Worm (Caenorhabditis elegans) whole organism, late embryonic: Measurements from ENCODE around the gene tyr-2.

Source experiments
- C08G9.2 ChIP-seq: sonication (generic microtip); optimal IDR thresholded peaks from 2 replicates; lab custom pipeline; 2016; ENCODE audit warnings: mild to moderate bottlenecking, missing genetic modification characterization, moderate library complexity, missing compliant biosample characterization
- C38D4.7 ChIP-seq: fragments of 200-800 bp; sonication (Bioruptor generic); optimal IDR thresholded peaks from 2 replicates; lab custom pipeline; 2018; ENCODE audit warnings: mild to moderate bottlenecking, missing genetic modification characterization, moderate library complexity, missing compliant biosample characterization
- K02D7.2 ChIP-seq: sonication (generic microtip); optimal IDR thresholded peaks from 2 replicates; lab custom pipeline; 2017; ENCODE audit warnings: mild to moderate bottlenecking, missing genetic modification characterization, missing compliant biosample characterization
- ceh-14 ChIP-seq: sonication (generic microtip); optimal IDR thresholded peaks from 2 replicates; lab custom pipeline; 2016; ENCODE audit warnings: missing genotype, missing genetic modification characterization, missing compliant biosample characterization
- ceh-18 ChIP-seq: sonication (generic microtip); optimal IDR thresholded peaks from 2 replicates; lab custom pipeline; 2016; ENCODE audit warnings: missing genetic modification characterization, missing compliant biosample characterization
- ceh-19 ChIP-seq: fragments of 200-800 bp; sonication (Bioruptor generic); optimal IDR thresholded peaks from 2 replicates; lab custom pipeline; 2018; ENCODE audit warnings: mild to moderate bottlenecking, missing genetic modification characterization, missing compliant biosample characterization
- ceh-2 ChIP-seq: sonication (generic microtip); optimal IDR thresholded peaks from 2 replicates; lab custom pipeline; 2016; ENCODE audit warnings: missing genotype, missing genetic modification characterization, missing compliant biosample characterization
- ceh-24 ChIP-seq: sonication (generic microtip); optimal IDR thresholded peaks from 2 replicates; lab custom pipeline; 2016; ENCODE audit warnings: mild to moderate bottlenecking, missing genetic modification characterization, missing compliant biosample characterization
- ceh-30 ChIP-seq: fragments of 150-350 bp; optimal IDR thresholded peaks from 2 replicates; lab custom pipeline; 2014; ENCODE audit warnings: missing biosample characterization, missing genetic modification characterization
- ceh-31 ChIP-seq: sonication (generic microtip); optimal IDR thresholded peaks from 2 replicates; lab custom pipeline; 2016; ENCODE audit warnings: missing genetic modification characterization, missing compliant biosample characterization
- ceh-34 ChIP-seq: sonication (generic microtip); optimal IDR thresholded peaks from 2 replicates; lab custom pipeline; 2016; ENCODE audit warnings: mild to moderate bottlenecking, missing genetic modification characterization, missing compliant biosample characterization
- ceh-45 ChIP-seq: fragments of 200-800 bp; sonication (Bioruptor generic); IDR thresholded peaks from 2 replicates; pipeline ENCODE4 v1.3.6; 2022; ENCODE audit warnings: missing genetic modification reagents, missing genetic modification characterization, missing compliant biosample characterization
- ceh-48 ChIP-seq: sonication (generic microtip); optimal IDR thresholded peaks from 2 replicates; lab custom pipeline; 2016; ENCODE audit warnings: missing genetic modification characterization, inconsistent platforms, missing compliant biosample characterization
- ceh-9 ChIP-seq: sonication (generic microtip); optimal IDR thresholded peaks from 2 replicates; lab custom pipeline; 2016; ENCODE audit warnings: mild to moderate bottlenecking, missing genetic modification characterization, inconsistent platforms, missing compliant biosample characterization
- dmd-4 ChIP-seq: sonication (generic microtip); optimal IDR thresholded peaks from 2 replicates; lab custom pipeline; 2016; ENCODE audit warnings: borderline replicate concordance, missing genetic modification characterization, missing compliant biosample characterization
- dve-1 ChIP-seq: sonication (generic microtip); optimal IDR thresholded peaks from 2 replicates; lab custom pipeline; 2017; ENCODE audit warnings: antibody characterized with exemption, mild to moderate bottlenecking, missing genetic modification characterization, missing compliant biosample characterization
- elt-2 ChIP-seq: sonication (generic microtip); optimal IDR thresholded peaks from 2 replicates; lab custom pipeline; 2016; ENCODE audit warnings: missing genetic modification reagents, missing genetic modification characterization, missing compliant biosample characterization
- ets-4 ChIP-seq: sonication (generic microtip); optimal IDR thresholded peaks from 2 replicates; lab custom pipeline; 2016; ENCODE audit warnings: missing genetic modification characterization, missing compliant biosample characterization
- eyg-1 ChIP-seq: sonication (generic microtip); optimal IDR thresholded peaks from 2 replicates; lab custom pipeline; 2016; ENCODE audit warnings: missing genotype, missing genetic modification characterization, missing compliant biosample characterization
- fkh-6 ChIP-seq: sonication (generic microtip); optimal IDR thresholded peaks from 2 replicates; lab custom pipeline; 2016; ENCODE audit warnings: missing genetic modification characterization, missing compliant biosample characterization
- gmeb-2 ChIP-seq: sonication (generic microtip); optimal IDR thresholded peaks from 2 replicates; lab custom pipeline; 2016; ENCODE audit warnings: missing genetic modification characterization, inconsistent platforms, missing compliant biosample characterization
- hlh-15 ChIP-seq: sonication (generic microtip); optimal IDR thresholded peaks from 2 replicates; lab custom pipeline; 2016; ENCODE audit warnings: missing genetic modification characterization, missing compliant biosample characterization
- hlh-30 ChIP-seq: sonication (generic microtip); optimal IDR thresholded peaks from 2 replicates; lab custom pipeline; 2017; ENCODE audit warnings: antibody characterized with exemption, missing genetic modification characterization, missing compliant biosample characterization; ENCODE audit not compliant: insufficient read depth
- hlh-6 ChIP-seq: sonication (generic microtip); optimal IDR thresholded peaks from 2 replicates; lab custom pipeline; 2016; ENCODE audit warnings: missing genotype, missing genetic modification characterization, missing compliant biosample characterization
- hlh-8 ChIP-seq: sonication (generic microtip); optimal IDR thresholded peaks from 2 replicates; lab custom pipeline; 2016; ENCODE audit warnings: missing genotype, missing genetic modification characterization, missing compliant biosample characterization
- lin-11 ChIP-seq: fragments of 200-800 bp; sonication (Bioruptor generic); optimal IDR thresholded peaks from 2 replicates; lab custom pipeline; 2018; ENCODE audit warnings: mild to moderate bottlenecking, missing genetic modification characterization, missing compliant biosample characterization
- madf-2 ChIP-seq: sonication (generic microtip); optimal IDR thresholded peaks from 2 replicates; lab custom pipeline; 2017; ENCODE audit warnings: missing genetic modification characterization, missing compliant biosample characterization
- mec-3 ChIP-seq: sonication (generic microtip); optimal IDR thresholded peaks from 2 replicates; lab custom pipeline; 2016; ENCODE audit warnings: borderline replicate concordance, missing genetic modification characterization, missing compliant biosample characterization
- nhr-11 ChIP-seq: fragments of 150-350 bp; optimal IDR thresholded peaks from 2 replicates; lab custom pipeline; 2014; ENCODE audit warnings: missing biosample characterization, missing genetic modification characterization
- nhr-232 ChIP-seq: sonication (generic microtip); optimal IDR thresholded peaks from 2 replicates; lab custom pipeline; 2016; ENCODE audit warnings: missing genetic modification characterization, missing compliant biosample characterization
- npax-4 ChIP-seq: sonication (generic microtip); optimal IDR thresholded peaks from 2 replicates; lab custom pipeline; 2016; ENCODE audit warnings: missing genetic modification characterization, missing compliant biosample characterization
- pat-9 ChIP-seq: fragments of 200-800 bp; sonication (Bioruptor generic); optimal IDR thresholded peaks from 2 replicates; lab custom pipeline; 2018; ENCODE audit warnings: mild to moderate bottlenecking, missing genetic modification characterization, moderate library complexity, missing compliant biosample characterization
- pax-1 ChIP-seq: fragments of 150-350 bp; optimal IDR thresholded peaks from 2 replicates; lab custom pipeline; 2014; ENCODE audit warnings: missing biosample characterization, missing genetic modification characterization
- pha-2 ChIP-seq: sonication (generic microtip); optimal IDR thresholded peaks from 2 replicates; lab custom pipeline; 2017; ENCODE audit warnings: mild to moderate bottlenecking, missing genetic modification characterization, missing compliant biosample characterization
- ref-2 ChIP-seq: sonication (generic microtip); optimal IDR thresholded peaks from 2 replicates; lab custom pipeline; 2016; ENCODE audit warnings: missing genetic modification characterization, missing compliant biosample characterization
- rnt-1 ChIP-seq: sonication (generic microtip); optimal IDR thresholded peaks from 2 replicates; lab custom pipeline; 2016; ENCODE audit warnings: missing genetic modification characterization, missing compliant biosample characterization
- tbx-2 ChIP-seq: sonication (generic microtip); optimal IDR thresholded peaks from 2 replicates; lab custom pipeline; 2016; ENCODE audit warnings: missing genetic modification characterization, missing compliant biosample characterization
- tbx-7 ChIP-seq: sonication (generic microtip); optimal IDR thresholded peaks from 2 replicates; lab custom pipeline; 2016; ENCODE audit warnings: missing genotype, missing genetic modification characterization, missing compliant biosample characterization
- ttx-3 ChIP-seq: sonication (generic microtip); optimal IDR thresholded peaks from 2 replicates; lab custom pipeline; 2016; ENCODE audit warnings: missing genetic modification reagents, missing genetic modification characterization, missing compliant biosample characterization
- unc-55 ChIP-seq: sonication (generic microtip); optimal IDR thresholded peaks from 2 replicates; lab custom pipeline; 2017; ENCODE audit warnings: missing biosample characterization, missing genetic modification reagents, missing genetic modification characterization
- unc-86 ChIP-seq: sonication (generic microtip); optimal IDR thresholded peaks from 2 replicates; lab custom pipeline; 2016; ENCODE audit warnings: missing genetic modification characterization, missing compliant biosample characterization
- zip-5 ChIP-seq: sonication (generic microtip); optimal IDR thresholded peaks from 2 replicates; lab custom pipeline; 2016; ENCODE audit warnings: missing genetic modification characterization, missing compliant biosample characterization
- ztf-16 ChIP-seq: sonication (generic microtip); optimal IDR thresholded peaks from 2 replicates; lab custom pipeline; 2017; ENCODE audit warnings: missing genetic modification characterization, missing compliant biosample characterization

tyr-2 gene

ce11 chrIII:13713807-13714206 lies 30.2 kb upstream of the tyr-2 start:
- no peak for TF ChIP-seq pat-9 (tag; lab: Kevin White, UChicago)
- peak; percentile 58 for TF ChIP-seq tbx-2
- no peak for TF ChIP-seq nhr-232 (tag; lab: Kevin White, UChicago)
- no peak for TF ChIP-seq nhr-11 (tag; lab: Kevin White, UChicago)
- peak; percentile 32 for TF ChIP-seq hlh-6 (tag; lab: Kevin White, UChicago)
- TF ChIP-seq gmeb-2 (tag; lab: Kevin White, UChicago), result no peak
- TF ChIP-seq K02D7.2, result no peak
- peak; percentile 57 for TF ChIP-seq ref-2 (tag; lab: Kevin White, UChicago)
- no peak for TF ChIP-seq unc-86 (tag; lab: Kevin White, UChicago)
- no peak for TF ChIP-seq hlh-30
- TF ChIP-seq mec-3 (tag; lab: Kevin White, UChicago), result no peak

DNA sequence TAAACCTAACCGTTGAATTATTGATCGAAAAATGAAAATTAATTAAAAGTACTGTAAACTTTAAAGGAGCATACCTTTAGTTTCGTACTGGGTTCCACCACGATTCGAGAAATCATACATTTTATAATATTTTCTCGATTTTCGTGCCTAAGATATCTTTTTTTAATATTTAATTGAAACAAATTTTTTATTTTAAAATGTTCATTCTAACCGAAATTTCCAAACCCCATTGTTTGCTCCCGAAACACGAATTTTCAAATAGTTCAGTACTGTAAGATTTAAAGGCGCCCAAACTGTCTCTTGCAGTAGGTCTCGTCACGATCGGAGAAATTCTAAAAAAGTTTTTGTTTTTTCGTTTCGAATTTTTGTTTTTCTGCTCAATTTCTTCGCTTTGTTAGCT lies 29.1 kb upstream of the tyr-2 start:
- no peak for TF ChIP-seq ttx-3
- no peak for TF ChIP-seq ref-2 (tag; lab: Kevin White, UChicago)
- no peak for TF ChIP-seq nhr-11 (tag; lab: Kevin White, UChicago)
- no peak for TF ChIP-seq pha-2 (tag; lab: Kevin White, UChicago)
- no peak for TF ChIP-seq pax-1 (tag; lab: Kevin White, UChicago)
- no peak for TF ChIP-seq fkh-6
- no peak for TF ChIP-seq tbx-7 (tag; lab: Kevin White, UChicago)
- no peak for TF ChIP-seq ceh-34 (tag; lab: Kevin White, UChicago)
- TF ChIP-seq ceh-14 (tag; lab: Kevin White, UChicago), result no peak
- no peak for TF ChIP-seq ceh-31 (tag; lab: Kevin White, UChicago)
- TF ChIP-seq npax-4 (tag; lab: Kevin White, UChicago), result no peak
- no peak for TF ChIP-seq ceh-2 (tag; lab: Kevin White, UChicago)
- TF ChIP-seq dmd-4 (tag; lab: Kevin White, UChicago), result no peak
- no peak for TF ChIP-seq ceh-18 (tag; lab: Kevin White, UChicago)
- TF ChIP-seq unc-86 (tag; lab: Kevin White, UChicago), result no peak
- no peak for TF ChIP-seq elt-2 (tag; lab: Kevin White, UChicago)
- no peak for TF ChIP-seq ceh-24 (tag; lab: Kevin White, UChicago)

- TF ChIP-seq ceh-48 (tag; lab: Kevin White, UChicago), result no peak
- TF ChIP-seq hlh-6 (tag; lab: Kevin White, UChicago), result no peak
- TF ChIP-seq, all 69 proteins: peak for 0
Observed at ce11 chrIII:13716266-13716665, 27.8 kb upstream of the tyr-2 start.

DNA sequence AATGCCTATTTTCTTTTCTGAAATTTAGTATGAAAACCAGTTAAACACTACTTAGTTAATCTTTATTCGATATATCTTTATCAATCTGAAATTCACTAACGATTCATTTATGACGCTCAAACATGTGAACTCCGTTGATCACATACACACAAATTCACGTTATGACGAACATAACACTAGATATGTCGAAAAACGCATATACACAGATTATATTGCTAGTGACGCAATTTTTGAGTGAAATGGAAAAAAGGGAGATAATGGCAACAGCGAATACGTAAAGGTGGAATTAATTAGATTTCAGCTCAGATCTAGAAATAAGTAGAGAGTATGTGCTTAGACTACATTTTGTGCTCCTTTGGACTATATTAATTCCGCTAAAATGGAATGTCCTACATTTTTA lies 27.2 kb upstream of the tyr-2 start:
- TF ChIP-seq ets-4, result no peak
- TF ChIP-seq ceh-45 (GFP tag; lab: Robert Waterston, UW), result no peak
- no peak for TF ChIP-seq rnt-1 (tag; lab: Kevin White, UChicago)
- TF ChIP-seq ztf-16 (tag; lab: Kevin White, UChicago), result no peak
- no peak for TF ChIP-seq ceh-18 (tag; lab: Kevin White, UChicago)
- no peak for TF ChIP-seq C08G9.2 (tag; lab: Kevin White, UChicago)
- TF ChIP-seq tbx-7 (tag; lab: Kevin White, UChicago), result no peak
- TF ChIP-seq, all 69 proteins: peak for 0

DNA sequence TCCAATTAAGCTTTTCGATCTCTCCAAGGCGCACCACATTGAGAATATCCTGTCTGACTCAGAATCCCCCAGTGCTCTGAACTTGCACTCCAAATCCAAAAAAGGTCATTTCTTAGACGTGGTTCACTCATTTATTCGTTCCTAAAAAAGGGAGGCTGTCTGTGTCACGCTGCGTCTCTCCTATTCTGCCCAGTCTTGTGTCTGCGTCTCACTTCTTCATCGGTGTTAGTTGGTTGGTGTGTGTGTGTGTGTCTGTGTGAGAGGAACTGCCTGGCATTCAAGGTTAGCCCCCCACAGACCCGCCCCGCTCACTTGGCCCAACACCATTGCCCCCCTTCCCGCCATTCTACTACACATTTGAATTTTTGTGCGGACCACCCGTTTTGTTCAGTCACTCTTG lies 26.5 kb upstream of the tyr-2 start:
- peak; percentile 58 for TF ChIP-seq ceh-19 (GFP tag; lab: Kevin White, UChicago)
- no peak for TF ChIP-seq hlh-15 (tag; lab: Kevin White, UChicago)
- peak; percentile 34 for TF ChIP-seq unc-55 (GFP tag; lab: Kevin White, UChicago)
- TF ChIP-seq hlh-8 (tag; lab: Kevin White, UChicago), result no peak
- no peak for TF ChIP-seq ztf-16 (tag; lab: Kevin White, UChicago)
- no peak for TF ChIP-seq C38D4.7 (GFP tag; lab: Kevin White, UChicago)
- TF ChIP-seq tbx-2, result peak; percentile 33
- no peak for TF ChIP-seq ttx-3
- TF ChIP-seq ceh-9, result no peak
- no peak for TF ChIP-seq gmeb-2 (tag; lab: Kevin White, UChicago)
- TF ChIP-seq mec-3 (tag; lab: Kevin White, UChicago), result no peak
- no peak for TF ChIP-seq lin-11
- no peak for TF ChIP-seq eyg-1 (tag; lab: Kevin White, UChicago)
- TF ChIP-seq ceh-14 (tag; lab: Kevin White, UChicago), result no peak
- no peak for TF ChIP-seq ceh-30 (tag; lab: Kevin White, UChicago)
- no peak for TF ChIP-seq nhr-232 (tag; lab: Kevin White, UChicago)
- peak; percentile 2 for TF ChIP-seq madf-2 (tag; lab: Kevin White, UChicago)
- peak; percentile 54 for TF ChIP-seq hlh-30
- TF ChIP-seq ceh-48 (tag; lab: Kevin White, UChicago), result no peak
- no peak for TF ChIP-seq dmd-4 (tag; lab: Kevin White, UChicago)
- TF ChIP-seq nhr-11 (tag; lab: Kevin White, UChicago), result no peak
- TF ChIP-seq dve-1 (tag; lab: Kevin White, UChicago), result peak; percentile 1
- no peak for TF ChIP-seq fkh-6
- TF ChIP-seq unc-86 (tag; lab: Kevin White, UChicago), result no peak
- no peak for TF ChIP-seq zip-5 (tag; lab: Kevin White, UChicago)
